Worm (Caenorhabditis elegans) whole organism, early embryonic: ENCODE results near the gene F16G10.10.

Source experiments
- B0310.2 ChIP-seq: sonication (generic microtip); optimal IDR thresholded peaks from 2 replicates; lab custom pipeline; 2016; ENCODE audit warnings: mild to moderate bottlenecking, missing genetic modification characterization, missing compliant biosample characterization
- F13C5.2 ChIP-seq: sonication (generic microtip); optimal IDR thresholded peaks from 2 replicates; lab custom pipeline; 2017; ENCODE audit warnings: mild to moderate bottlenecking, missing genetic modification characterization, inconsistent platforms, missing compliant biosample characterization
- aly-1 ChIP-seq: sonication (generic microtip); optimal IDR thresholded peaks from 2 replicates; lab custom pipeline; 2016; ENCODE audit warnings: missing genetic modification characterization, missing compliant biosample characterization
- ama-1 ChIP-seq: fragments of 150-350 bp; optimal IDR thresholded peaks from 2 replicates; lab custom pipeline; 2014
- ceh-13 ChIP-seq: fragments of 200-800 bp; sonication (Bioruptor generic); optimal IDR thresholded peaks from 2 replicates; lab custom pipeline; 2018; ENCODE audit warnings: mild to moderate bottlenecking, missing genetic modification characterization, missing compliant biosample characterization
- ceh-36 ChIP-seq: sonication (generic microtip); optimal IDR thresholded peaks from 2 replicates; lab custom pipeline; 2016; ENCODE audit warnings: missing genetic modification characterization, inconsistent platforms, missing compliant biosample characterization
- ets-7 ChIP-seq: sonication (generic microtip); optimal IDR thresholded peaks from 2 replicates; lab custom pipeline; 2016; ENCODE audit warnings: missing genotype, missing genetic modification characterization, missing compliant biosample characterization
- flt-1 ChIP-seq: fragments of 200-800 bp; sonication (Bioruptor generic); IDR thresholded peaks from 2 replicates; pipeline ENCODE4 v1.3.6; 2022; ENCODE audit warnings: missing genetic modification characterization, missing compliant biosample characterization
- hmbx-1 ChIP-seq: sonication (generic microtip); optimal IDR thresholded peaks from 2 replicates; lab custom pipeline; 2016; ENCODE audit warnings: mild to moderate bottlenecking, missing genetic modification characterization, missing compliant biosample characterization
- hmg-4 ChIP-seq: fragments of 200-800 bp; sonication (Bioruptor generic); optimal IDR thresholded peaks from 2 replicates; lab custom pipeline; 2018; ENCODE audit warnings: mild to moderate bottlenecking, missing genetic modification characterization, missing compliant biosample characterization
- hnd-1 ChIP-seq: sonication (generic microtip); optimal IDR thresholded peaks from 2 replicates; lab custom pipeline; 2016; ENCODE audit warnings: missing genetic modification characterization, missing compliant biosample characterization
- pes-1 ChIP-seq: fragments of 200-800 bp; sonication (Bioruptor generic); IDR thresholded peaks from 2 replicates; pipeline ENCODE4 v1.3.6; 2022; ENCODE audit warnings: missing genetic modification reagents, missing genetic modification characterization, missing compliant biosample characterization
- scrt-1 ChIP-seq: fragments of 200-800 bp; sonication (Bioruptor generic); IDR thresholded peaks from 2 replicates; pipeline ENCODE4 v1.3.6; 2022; ENCODE audit warnings: missing genetic modification characterization, missing compliant biosample characterization
- sea-1 ChIP-seq: fragments of 200-800 bp; sonication (Bioruptor generic); conservative IDR thresholded peaks from 2 replicates; pipeline ENCODE4 v1.3.6; 2022; ENCODE audit warnings: missing genetic modification characterization, missing compliant biosample characterization
- tbx-11 ChIP-seq: fragments of 200-800 bp; sonication (Bioruptor generic); IDR thresholded peaks from 2 replicates; pipeline ENCODE4 v1.3.6; 2022; ENCODE audit warnings: missing genetic modification characterization, missing compliant biosample characterization
- tbx-37 ChIP-seq: fragments of 200-800 bp; sonication (Bioruptor generic); conservative IDR thresholded peaks from 2 replicates; pipeline ENCODE4 v1.3.6; 2022; ENCODE audit warnings: missing genetic modification reagents, missing genetic modification characterization, missing compliant biosample characterization
- tra-4 ChIP-seq: sonication (generic microtip); optimal IDR thresholded peaks from 2 replicates; lab custom pipeline; 2017; ENCODE audit warnings: missing genetic modification characterization, missing compliant biosample characterization

Gene F16G10.10

ce11 chrII:2421905-2422304 lies 31.1 kb upstream of the F16G10.10 start, which contains the start of gene F42G2.2:
Gene F42G2.2 (plus strand): TSS chrII:2422205.
- TF ChIP-seq hnd-1 (no peak), pes-1 (GFP tag; lab: Robert Waterston, UW) (no peak), scrt-1 (GFP tag; lab: Robert Waterston, UW) (no peak), tbx-37 (GFP tag; lab: Robert Waterston, UW) (no peak), ama-1 (lab: Kevin White, UChicago) (no peak), sea-1 (GFP tag; lab: Robert Waterston, UW) (no peak), flt-1 (GFP tag; lab: Robert Waterston, UW) (no peak), ceh-13 (GFP tag; lab: Kevin White, UChicago) (no peak), aly-1 (tag; lab: Kevin White, UChicago) (no peak), F13C5.2 (tag; lab: Kevin White, UChicago) (no peak), hmg-4 (GFP tag; lab: Kevin White, UChicago) (no peak), B0310.2 (tag; lab: Kevin White, UChicago) (no peak)

ce11 chrII:2421185-2421584 lies 30.4 kb upstream of the F16G10.10 start:
- TF ChIP-seq sea-1 (GFP tag; lab: Robert Waterston, UW) (no peak), flt-1 (GFP tag; lab: Robert Waterston, UW) (no peak), hnd-1 (no peak)

DNA sequence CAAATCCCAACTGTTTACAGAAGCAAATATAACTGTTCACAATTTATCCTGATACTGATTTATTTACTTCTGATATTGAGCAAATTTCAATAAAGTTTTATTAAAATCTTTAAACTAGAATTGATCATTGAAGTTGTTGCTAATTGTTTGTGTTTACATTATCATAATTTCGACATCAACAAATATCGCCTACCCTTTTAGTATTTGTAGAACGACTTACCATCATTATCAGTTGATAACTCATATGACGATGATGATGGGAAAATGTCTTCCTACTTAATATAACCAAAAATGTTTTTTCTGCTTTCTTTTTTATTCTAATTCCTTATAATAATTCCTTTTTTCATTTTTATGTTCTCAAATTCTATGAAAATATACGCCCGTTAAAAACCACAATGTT lies 29.9 kb upstream of the F16G10.10 start:
- TF ChIP-seq hmbx-1 (no peak), ceh-36 (tag; lab: Kevin White, UChicago) (no peak), tra-4 (tag; lab: Kevin White, UChicago) (no peak), ceh-13 (GFP tag; lab: Kevin White, UChicago) (no peak), hnd-1 (no peak), flt-1 (GFP tag; lab: Robert Waterston, UW) (no peak), aly-1 (tag; lab: Kevin White, UChicago) (no peak), B0310.2 (tag; lab: Kevin White, UChicago) (no peak), ama-1 (lab: Kevin White, UChicago) (no peak), scrt-1 (GFP tag; lab: Robert Waterston, UW) (no peak), pes-1 (GFP tag; lab: Robert Waterston, UW) (no peak), ets-7 (tag; lab: Kevin White, UChicago) (no peak)

DNA sequence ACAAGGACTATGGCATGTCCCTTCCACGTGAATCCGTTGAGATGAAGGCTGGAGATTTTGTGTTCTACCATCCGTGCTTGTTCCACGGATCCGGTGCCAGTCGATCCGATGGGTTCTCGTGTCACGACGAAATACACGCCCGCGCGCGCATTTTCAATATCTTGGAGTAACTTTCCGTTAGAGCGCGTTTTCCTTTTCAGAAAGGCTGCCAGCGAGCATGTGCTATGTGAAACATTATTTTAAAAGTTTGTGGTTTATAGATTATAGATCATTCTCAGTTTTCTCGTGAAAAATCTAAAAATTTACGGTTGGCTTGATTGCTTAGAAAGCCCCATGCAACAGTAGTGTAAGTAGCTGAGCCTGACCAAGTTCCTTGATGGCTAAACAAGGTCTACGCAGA lies 28.1 kb upstream of the F16G10.10 start, which contains the start of gene fbxc-20:
Gene fbxc-20, plus strand, starts transcription at position 301 of the 400 bp plus-strand sequence.
- TF ChIP-seq B0310.2 (tag; lab: Kevin White, UChicago) (no peak), ets-7 (tag; lab: Kevin White, UChicago) (no peak), hmg-4 (GFP tag; lab: Kevin White, UChicago) (no peak), pes-1 (GFP tag; lab: Robert Waterston, UW) (no peak), ceh-36 (tag; lab: Kevin White, UChicago) (no peak), F13C5.2 (tag; lab: Kevin White, UChicago) (no peak), hmbx-1 (no peak), hnd-1 (no peak), tbx-37 (GFP tag; lab: Robert Waterston, UW) (no peak), ceh-13 (GFP tag; lab: Kevin White, UChicago) (no peak), scrt-1 (GFP tag; lab: Robert Waterston, UW) (no peak), aly-1 (tag; lab: Kevin White, UChicago) (no peak), tra-4 (tag; lab: Kevin White, UChicago) (no peak), flt-1 (GFP tag; lab: Robert Waterston, UW) (no peak)

- no peak for TF ChIP-seq hmg-4 (GFP tag; lab: Kevin White, UChicago)
- TF ChIP-seq ceh-36 (tag; lab: Kevin White, UChicago), result no peak
- TF ChIP-seq F13C5.2 (tag; lab: Kevin White, UChicago), result no peak
- TF ChIP-seq hmbx-1, result no peak
- TF ChIP-seq tbx-37 (GFP tag; lab: Robert Waterston, UW), result no peak
- no peak for TF ChIP-seq ama-1 (lab: Kevin White, UChicago)
These were observed 27.1 kb upstream of the F16G10.10 start, which contains the start of the genes F42G2.5 and F42G2.7 for ce11 chrII:2417889-2418288. Gene F42G2.5 (minus strand): TSS chrII:2417989. Gene F42G2.7 (plus strand): TSS chrII:2418158.

- TF ChIP-seq scrt-1 (GFP tag; lab: Robert Waterston, UW) (no peak), tbx-37 (GFP tag; lab: Robert Waterston, UW) (no peak), ceh-36 (tag; lab: Kevin White, UChicago) (no peak), ama-1 (lab: Kevin White, UChicago) (no peak), F13C5.2 (tag; lab: Kevin White, UChicago) (no peak), sea-1 (GFP tag; lab: Robert Waterston, UW) (no peak), hmbx-1 (no peak), pes-1 (GFP tag; lab: Robert Waterston, UW) (no peak), B0310.2 (tag; lab: Kevin White, UChicago) (no peak), hnd-1 (no peak), hmg-4 (GFP tag; lab: Kevin White, UChicago) (no peak), flt-1 (GFP tag; lab: Robert Waterston, UW) (no peak), ceh-13 (GFP tag; lab: Kevin White, UChicago) (no peak), aly-1 (tag; lab: Kevin White, UChicago) (no peak), tbx-11 (no peak), tra-4 (tag; lab: Kevin White, UChicago) (no peak), ets-7 (tag; lab: Kevin White, UChicago) (no peak)
These were observed 24.7 kb upstream of the F16G10.10 start, which contains the start of gene fbxa-4 for ce11 chrII:2415439-2415838. Gene fbxa-4 (minus strand): TSS chrII:2415531.

- no peak for TF ChIP-seq ets-7 (tag; lab: Kevin White, UChicago)
- TF ChIP-seq hnd-1, result no peak
- no peak for TF ChIP-seq B0310.2 (tag; lab: Kevin White, UChicago)
- no peak for TF ChIP-seq tbx-11
- TF ChIP-seq hmg-4 (GFP tag; lab: Kevin White, UChicago), result no peak
- no peak for TF ChIP-seq scrt-1 (GFP tag; lab: Robert Waterston, UW)
- no peak for TF ChIP-seq tbx-37 (GFP tag; lab: Robert Waterston, UW)
- no peak for TF ChIP-seq flt-1 (GFP tag; lab: Robert Waterston, UW)
These were observed 21.9 kb upstream of the F16G10.10 start, which contains the start of gene fbxa-182 for ce11 chrII:2412649-2413048. Gene fbxa-182 (minus strand): TSS chrII:2412749.
